Worm (Caenorhabditis elegans): Measurements from ENCODE around the gene Y38E10A.14.

DNA sequence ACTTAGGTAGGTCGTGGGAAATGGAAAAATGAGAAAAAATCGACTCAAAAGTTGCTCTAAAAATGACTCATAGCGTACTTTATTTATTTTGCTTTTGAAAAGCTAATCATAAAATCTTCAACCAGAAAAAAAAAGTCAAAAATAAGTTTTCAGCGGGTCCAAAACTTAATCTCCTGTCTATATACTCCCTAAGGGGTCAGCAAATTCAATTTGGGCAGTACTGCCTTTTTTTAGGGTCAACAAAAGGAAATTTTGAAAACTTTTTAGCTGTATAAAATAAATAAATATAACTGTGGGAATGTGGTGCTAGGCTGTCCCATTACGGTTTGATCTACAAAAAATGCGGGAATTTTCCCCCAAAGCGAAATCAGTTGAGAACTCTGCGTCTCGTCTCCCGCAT is 45.0 kb upstream of the Y38E10A.14 start:
- TF ChIP-seq B0310.2 (tag; optimal IDR thresholded peaks at IDR 0.05): no peak
- no peak for TF ChIP-seq aly-1 (tag; optimal IDR thresholded peaks at IDR 0.05)
- no peak for TF ChIP-seq ama-1 (optimal IDR thresholded peaks at IDR 0.05)
- no peak for TF ChIP-seq ceh-13 (GFP tag; optimal IDR thresholded peaks at IDR 0.05)
- no peak for TF ChIP-seq ceh-36 (tag; optimal IDR thresholded peaks at IDR 0.05)
- TF ChIP-seq hmg-4 (GFP tag; optimal IDR thresholded peaks at IDR 0.05): no peak
- TF ChIP-seq tra-4 (tag; optimal IDR thresholded peaks at IDR 0.05): no peak
- no peak for TF ChIP-seq F13C5.2 (tag; optimal IDR thresholded peaks at IDR 0.05)
- TF ChIP-seq tbx-11 (GFP tag; IDR thresholded peaks at IDR 0.05): no peak
- TF ChIP-seq tbx-37 (GFP tag; conservative IDR thresholded peaks at IDR 0.05): no peak
